Worm (Caenorhabditis elegans): ENCODE results near the gene ugt-33.

DNA sequence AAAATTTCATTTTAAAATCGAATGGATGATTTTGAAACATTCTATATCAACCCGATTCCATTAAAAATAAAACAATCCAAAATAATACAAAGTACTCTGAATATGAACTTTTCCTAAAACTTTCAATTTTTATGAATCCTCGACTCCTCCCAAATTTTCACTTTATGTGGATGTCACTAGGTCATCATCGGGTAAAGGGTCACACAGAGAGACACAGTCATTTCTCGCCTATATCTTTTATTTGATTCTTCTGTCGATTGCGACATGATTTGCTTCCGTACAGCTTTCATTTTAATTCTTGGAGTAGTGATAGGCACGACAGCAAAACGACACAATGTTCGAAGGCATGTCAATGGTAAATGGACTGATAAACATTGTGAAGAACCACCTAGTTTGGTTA is 35.3 kb downstream of the ugt-33 start, which contains the start of gene F25D1.3:
- TF ChIP-seq nhr-111 (GFP tag; optimal IDR thresholded peaks at IDR 0.05) (no peak), lsy-2 (tag; optimal IDR thresholded peaks at IDR 0.05) (no peak), hif-1 (tag; optimal IDR thresholded peaks at IDR 0.05) (no peak), snpc-4 (tag; optimal IDR thresholded peaks at IDR 0.05) (no peak)

Data from whole organism, L4 larva.